Worm (Caenorhabditis elegans): Measurements from ENCODE around the gene F22F4.9.
A peak's percentile ranks its signal among the peaks of the same experiment; 100 is the strongest.

DNA sequence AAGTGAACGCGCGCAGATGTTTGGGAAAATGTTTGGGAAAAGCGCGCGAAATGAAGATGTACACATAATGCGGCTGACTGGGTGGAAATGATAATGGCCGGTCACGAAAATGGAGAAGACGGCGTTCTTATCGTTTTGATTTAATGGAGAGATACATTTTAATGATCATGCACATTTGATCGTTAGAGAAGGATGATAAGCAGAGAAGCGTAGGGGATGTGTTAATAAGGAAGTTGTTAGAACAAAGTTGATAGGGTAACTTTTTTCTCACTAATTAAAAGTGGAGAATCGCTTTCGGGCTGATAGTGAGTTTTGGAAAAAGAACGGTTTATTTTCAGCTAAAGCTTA, 41.8 kb upstream of the F22F4.9 start:
- TF ChIP-seq crh-2 (tag; optimal IDR thresholded peaks at IDR 0.05) (peak; percentile 8), elt-3 (tag; optimal IDR thresholded peaks at IDR 0.05) (no peak), ama-1 (optimal IDR thresholded peaks at IDR 0.05) (no peak), lin-13 (GFP tag; optimal IDR thresholded peaks at IDR 0.05) (no peak), dmd-4 (tag; optimal IDR thresholded peaks at IDR 0.05) (no peak), aly-2 (tag; optimal IDR thresholded peaks at IDR 0.05) (no peak), nhr-12 (tag; optimal IDR thresholded peaks at IDR 0.05) (no peak)
